Worm (Caenorhabditis elegans) whole organism, mixed stage, embryonic: Measurements from ENCODE around the gene nca-2.
A peak's percentile ranks its signal among the peaks of the same experiment; 100 is the strongest.

Experiments
- M03D4.4 ChIP-seq: sonication (generic microtip); optimal IDR thresholded peaks from 2 replicates; lab custom pipeline; 2017; ENCODE audit warnings: mild to moderate bottlenecking, missing genetic modification characterization, missing compliant biosample characterization
- bed-3 ChIP-seq: fragments of 200-800 bp; sonication (Bioruptor generic); optimal IDR thresholded peaks from 3 replicates; lab custom pipeline; 2018; ENCODE audit warnings: mild to moderate bottlenecking, missing genetic modification characterization, moderate library complexity, missing compliant biosample characterization
- blmp-1 ChIP-seq: fragments of 150-350 bp; optimal IDR thresholded peaks from 2 replicates; lab custom pipeline; 2014; ENCODE audit warnings: missing biosample characterization, missing genetic modification characterization
- ceh-39 ChIP-seq: fragments of 150-350 bp; optimal IDR thresholded peaks from 2 replicates; lab custom pipeline; 2014; ENCODE audit warnings: missing biosample characterization, missing genetic modification characterization
- ceh-43 ChIP-seq: fragments of 200-800 bp; sonication (Bioruptor generic); optimal IDR thresholded peaks from 2 replicates; lab custom pipeline; 2018; ENCODE audit warnings: mild to moderate bottlenecking, missing genetic modification characterization, moderate library complexity, missing compliant biosample characterization
- ceh-83 ChIP-seq: fragments of 200-800 bp; sonication (Bioruptor generic); optimal IDR thresholded peaks from 2 replicates; lab custom pipeline; 2018; ENCODE audit warnings: mild to moderate bottlenecking, missing genetic modification characterization, missing compliant biosample characterization
- ces-1 ChIP-seq: fragments of 150-350 bp; optimal IDR thresholded peaks from 2 replicates; lab custom pipeline; 2014; ENCODE audit warnings: missing biosample characterization, missing genetic modification reagents, missing genetic modification characterization
- cnd-1 ChIP-seq: fragments of 200-800 bp; sonication (Bioruptor generic); optimal IDR thresholded peaks from 2 replicates; lab custom pipeline; 2018; ENCODE audit warnings: mild to moderate bottlenecking, missing genetic modification characterization, missing compliant biosample characterization
- drap-1 ChIP-seq: fragments of 200-800 bp; sonication (Bioruptor generic); optimal IDR thresholded peaks from 3 replicates; lab custom pipeline; 2018; ENCODE audit warnings: mild to moderate bottlenecking, missing genetic modification characterization, missing compliant biosample characterization
- elt-1 ChIP-seq: sonication (generic microtip); optimal IDR thresholded peaks from 2 replicates; lab custom pipeline; 2017; ENCODE audit warnings: missing genetic modification characterization, mild to moderate bottlenecking, missing compliant biosample characterization, antibody characterized with exemption, moderate library complexity, borderline replicate concordance; ENCODE audit not compliant: insufficient read depth
- elt-3 ChIP-seq: fragments of 150-350 bp; optimal IDR thresholded peaks from 2 replicates; lab custom pipeline; 2014; ENCODE audit warnings: missing biosample characterization, missing genetic modification characterization
- flh-1 ChIP-seq: fragments of 200-800 bp; sonication (Bioruptor generic); optimal IDR thresholded peaks from 2 replicates; lab custom pipeline; 2018; ENCODE audit warnings: mild to moderate bottlenecking, missing genetic modification characterization, moderate library complexity, missing compliant biosample characterization
- ham-2 ChIP-seq: fragments of 200-800 bp; sonication (Bioruptor generic); optimal IDR thresholded peaks from 2 replicates; lab custom pipeline; 2018; ENCODE audit warnings: mild to moderate bottlenecking, missing genetic modification characterization, missing compliant biosample characterization
- hlh-1 ChIP-seq: fragments of 150-350 bp; optimal IDR thresholded peaks from 2 replicates; lab custom pipeline; 2014; ENCODE audit warnings: missing biosample characterization, missing genetic modification reagents, missing genetic modification characterization
- lin-13 ChIP-seq: fragments of 150-350 bp; optimal IDR thresholded peaks from 2 replicates; lab custom pipeline; 2014; ENCODE audit warnings: missing biosample characterization, missing genetic modification characterization
- lin-32 ChIP-seq: fragments of 200-800 bp; sonication (Bioruptor generic); optimal IDR thresholded peaks from 2 replicates; lab custom pipeline; 2018; ENCODE audit warnings: mild to moderate bottlenecking, missing genetic modification characterization, missing compliant biosample characterization
- lsy-2 ChIP-seq: fragments of 150-350 bp; optimal IDR thresholded peaks from 2 replicates; lab custom pipeline; 2014; ENCODE audit warnings: missing biosample characterization, missing genetic modification characterization
- mab-5 ChIP-seq: fragments of 150-350 bp; optimal IDR thresholded peaks from 2 replicates; lab custom pipeline; 2014; ENCODE audit warnings: missing biosample characterization, missing genetic modification characterization
- mep-1 ChIP-seq: fragments of 150-350 bp; optimal IDR thresholded peaks from 2 replicates; lab custom pipeline; 2017; ENCODE audit warnings: missing biosample characterization, missing genetic modification reagents, missing genetic modification characterization, inconsistent platforms
- mls-2 ChIP-seq: sonication (generic microtip); optimal IDR thresholded peaks from 2 replicates; lab custom pipeline; 2016; ENCODE audit warnings: mild to moderate bottlenecking, missing genetic modification characterization, moderate library complexity, missing compliant biosample characterization
- nhr-12 ChIP-seq: fragments of 150-350 bp; optimal IDR thresholded peaks from 2 replicates; lab custom pipeline; 2014; ENCODE audit warnings: missing biosample characterization, missing genetic modification characterization
- nhr-2 ChIP-seq: fragments of 150-350 bp; optimal IDR thresholded peaks from 2 replicates; lab custom pipeline; 2014; ENCODE audit warnings: missing biosample characterization, missing genetic modification characterization
- nhr-237 ChIP-seq: fragments of 150-350 bp; optimal IDR thresholded peaks from 2 replicates; lab custom pipeline; 2014; ENCODE audit warnings: missing biosample characterization, missing genetic modification characterization
- nhr-28 ChIP-seq: fragments of 150-350 bp; optimal IDR thresholded peaks from 2 replicates; lab custom pipeline; 2014; ENCODE audit warnings: missing biosample characterization, missing genetic modification characterization
- nhr-76 ChIP-seq: sonication (generic microtip); optimal IDR thresholded peaks from 2 replicates; lab custom pipeline; 2017; ENCODE audit warnings: missing biosample characterization, missing genetic modification characterization
- pha-4 ChIP-seq: fragments of 150-350 bp; optimal IDR thresholded peaks from 2 replicates; lab custom pipeline; 2018; ENCODE audit warnings: missing biosample characterization, missing genetic modification reagents, missing genetic modification characterization
- sem-2 ChIP-seq: fragments of 200-800 bp; sonication (Bioruptor generic); optimal IDR thresholded peaks from 2 replicates; lab custom pipeline; 2018; ENCODE audit warnings: mild to moderate bottlenecking, missing genetic modification characterization, missing compliant biosample characterization
- snpc-4 ChIP-seq: fragments of 150-350 bp; optimal IDR thresholded peaks from 2 replicates; lab custom pipeline; 2014; ENCODE audit warnings: missing biosample characterization, missing genetic modification characterization
- sptf-1 ChIP-seq: sonication (generic microtip); optimal IDR thresholded peaks from 2 replicates; lab custom pipeline; 2017; ENCODE audit warnings: mild to moderate bottlenecking, missing genetic modification characterization, moderate library complexity, missing compliant biosample characterization
- tbx-8 ChIP-seq: fragments of 200-800 bp; sonication (Bioruptor generic); optimal IDR thresholded peaks from 2 replicates; lab custom pipeline; 2018; ENCODE audit warnings: mild to moderate bottlenecking, missing genetic modification characterization, moderate library complexity, missing compliant biosample characterization
- unc-120 ChIP-seq: sonication (generic microtip); optimal IDR thresholded peaks from 2 replicates; lab custom pipeline; 2017; ENCODE audit warnings: missing genetic modification characterization, missing compliant biosample characterization; ENCODE audit not compliant: poor library complexity, severe bottlenecking
- unc-39 ChIP-seq: fragments of 150-350 bp; optimal IDR thresholded peaks from 2 replicates; lab custom pipeline; 2014; ENCODE audit warnings: missing biosample characterization, missing genetic modification characterization
- unc-62 ChIP-seq: fragments of 150-350 bp; optimal IDR thresholded peaks from 2 replicates; lab custom pipeline; 2014; ENCODE audit warnings: missing biosample characterization, missing genetic modification reagents, missing genetic modification characterization
- zip-8 ChIP-seq: fragments of 150-350 bp; optimal IDR thresholded peaks from 2 replicates; lab custom pipeline; 2014; ENCODE audit warnings: missing biosample characterization, missing genetic modification characterization
- ztf-11 ChIP-seq: fragments of 150-350 bp; optimal IDR thresholded peaks from 2 replicates; lab custom pipeline; 2014; ENCODE audit warnings: missing biosample characterization, missing genetic modification characterization

The nca-2 gene

ce11 chrIII:5027219-5027618, 61.8 kb downstream of the nca-2 start:
- TF ChIP-seq mep-1: no peak
- no peak for TF ChIP-seq nhr-237 (tag; lab: Kevin White, UChicago)
- no peak for TF ChIP-seq ztf-11 (tag; lab: Kevin White, UChicago)
- no peak for TF ChIP-seq elt-3 (tag; lab: Kevin White, UChicago)
- TF ChIP-seq mab-5: no peak
- no peak for TF ChIP-seq lin-13 (tag; lab: Kevin White, UChicago)
- TF ChIP-seq sem-2 (GFP tag; lab: Kevin White, UChicago): no peak
- peak; percentile 51 for TF ChIP-seq sptf-1
- TF ChIP-seq ceh-39 (tag; lab: Kevin White, UChicago): no peak
- TF ChIP-seq zip-8 (tag; lab: Kevin White, UChicago): no peak
- no peak for TF ChIP-seq ham-2 (GFP tag; lab: Kevin White, UChicago)
- TF ChIP-seq nhr-2 (tag; lab: Kevin White, UChicago): no peak
- TF ChIP-seq nhr-12 (tag; lab: Kevin White, UChicago): no peak
- TF ChIP-seq nhr-28: no peak
- TF ChIP-seq bed-3 (GFP tag; lab: Kevin White, UChicago): no peak
- no peak for TF ChIP-seq lsy-2 (tag; lab: Kevin White, UChicago)
- TF ChIP-seq unc-39 (tag; lab: Kevin White, UChicago): no peak
- TF ChIP-seq tbx-8 (GFP tag; lab: Kevin White, UChicago): peak; percentile 13
- TF ChIP-seq blmp-1 (tag; lab: Kevin White, UChicago): no peak
- no peak for TF ChIP-seq ceh-43 (GFP tag; lab: Kevin White, UChicago)
- no peak for TF ChIP-seq cnd-1
- TF ChIP-seq unc-62 (GFP tag; lab: Kevin White, UChicago): no peak
- no peak for TF ChIP-seq snpc-4
- peak; percentile 37 for TF ChIP-seq M03D4.4 (tag; lab: Kevin White, UChicago)
- no peak for TF ChIP-seq drap-1 (GFP tag; lab: Kevin White, UChicago)
- no peak for TF ChIP-seq lin-32
- peak; percentile 49 for TF ChIP-seq ceh-83
- no peak for TF ChIP-seq nhr-76 (tag; lab: Kevin White, UChicago)
- no peak for TF ChIP-seq flh-1 (GFP tag; lab: Kevin White, UChicago)
- TF ChIP-seq unc-120 (tag; lab: Kevin White, UChicago): no peak
- TF ChIP-seq ces-1 (GFP tag; lab: Kevin White, UChicago): no peak
- TF ChIP-seq mls-2 (tag; lab: Kevin White, UChicago): peak; percentile 8
- no peak for TF ChIP-seq hlh-1
- TF ChIP-seq pha-4 (tag; lab: Kevin White, UChicago): no peak
- TF ChIP-seq elt-1 (tag; lab: Kevin White, UChicago): no peak
